Worm (Caenorhabditis elegans) whole organism, mixed stage, embryonic: Measurements from ENCODE around the gene T07E3.4.

ENCODE experiments used
- M03D4.4 ChIP-seq: sonication (generic microtip); optimal IDR thresholded peaks from 2 replicates; lab custom pipeline; 2017; ENCODE audit warnings: mild to moderate bottlenecking, missing genetic modification characterization, missing compliant biosample characterization
- bed-3 ChIP-seq: fragments of 200-800 bp; sonication (Bioruptor generic); optimal IDR thresholded peaks from 3 replicates; lab custom pipeline; 2018; ENCODE audit warnings: mild to moderate bottlenecking, missing genetic modification characterization, moderate library complexity, missing compliant biosample characterization
- blmp-1 ChIP-seq: fragments of 150-350 bp; optimal IDR thresholded peaks from 2 replicates; lab custom pipeline; 2014; ENCODE audit warnings: missing biosample characterization, missing genetic modification characterization
- ceh-39 ChIP-seq: fragments of 150-350 bp; optimal IDR thresholded peaks from 2 replicates; lab custom pipeline; 2014; ENCODE audit warnings: missing biosample characterization, missing genetic modification characterization
- ceh-43 ChIP-seq: fragments of 200-800 bp; sonication (Bioruptor generic); optimal IDR thresholded peaks from 2 replicates; lab custom pipeline; 2018; ENCODE audit warnings: mild to moderate bottlenecking, missing genetic modification characterization, moderate library complexity, missing compliant biosample characterization
- ces-1 ChIP-seq: fragments of 150-350 bp; optimal IDR thresholded peaks from 2 replicates; lab custom pipeline; 2014; ENCODE audit warnings: missing biosample characterization, missing genetic modification reagents, missing genetic modification characterization
- cnd-1 ChIP-seq: fragments of 200-800 bp; sonication (Bioruptor generic); optimal IDR thresholded peaks from 2 replicates; lab custom pipeline; 2018; ENCODE audit warnings: mild to moderate bottlenecking, missing genetic modification characterization, missing compliant biosample characterization
- drap-1 ChIP-seq: fragments of 200-800 bp; sonication (Bioruptor generic); optimal IDR thresholded peaks from 3 replicates; lab custom pipeline; 2018; ENCODE audit warnings: mild to moderate bottlenecking, missing genetic modification characterization, missing compliant biosample characterization
- elt-1 ChIP-seq: sonication (generic microtip); optimal IDR thresholded peaks from 2 replicates; lab custom pipeline; 2017; ENCODE audit warnings: missing genetic modification characterization, mild to moderate bottlenecking, missing compliant biosample characterization, antibody characterized with exemption, moderate library complexity, borderline replicate concordance; ENCODE audit not compliant: insufficient read depth
- elt-3 ChIP-seq: fragments of 150-350 bp; optimal IDR thresholded peaks from 2 replicates; lab custom pipeline; 2014; ENCODE audit warnings: missing biosample characterization, missing genetic modification characterization
- flh-1 ChIP-seq: fragments of 200-800 bp; sonication (Bioruptor generic); optimal IDR thresholded peaks from 2 replicates; lab custom pipeline; 2018; ENCODE audit warnings: mild to moderate bottlenecking, missing genetic modification characterization, moderate library complexity, missing compliant biosample characterization
- ham-2 ChIP-seq: fragments of 200-800 bp; sonication (Bioruptor generic); optimal IDR thresholded peaks from 2 replicates; lab custom pipeline; 2018; ENCODE audit warnings: mild to moderate bottlenecking, missing genetic modification characterization, missing compliant biosample characterization
- hlh-1 ChIP-seq: fragments of 150-350 bp; optimal IDR thresholded peaks from 2 replicates; lab custom pipeline; 2014; ENCODE audit warnings: missing biosample characterization, missing genetic modification reagents, missing genetic modification characterization
- lin-13 ChIP-seq: fragments of 150-350 bp; optimal IDR thresholded peaks from 2 replicates; lab custom pipeline; 2014; ENCODE audit warnings: missing biosample characterization, missing genetic modification characterization
- lin-32 ChIP-seq: fragments of 200-800 bp; sonication (Bioruptor generic); optimal IDR thresholded peaks from 2 replicates; lab custom pipeline; 2018; ENCODE audit warnings: mild to moderate bottlenecking, missing genetic modification characterization, missing compliant biosample characterization
- lsy-2 ChIP-seq: fragments of 150-350 bp; optimal IDR thresholded peaks from 2 replicates; lab custom pipeline; 2014; ENCODE audit warnings: missing biosample characterization, missing genetic modification characterization
- mab-5 ChIP-seq: fragments of 150-350 bp; optimal IDR thresholded peaks from 2 replicates; lab custom pipeline; 2014; ENCODE audit warnings: missing biosample characterization, missing genetic modification characterization
- mep-1 ChIP-seq: fragments of 150-350 bp; optimal IDR thresholded peaks from 2 replicates; lab custom pipeline; 2017; ENCODE audit warnings: missing biosample characterization, missing genetic modification reagents, missing genetic modification characterization, inconsistent platforms
- mls-2 ChIP-seq: sonication (generic microtip); optimal IDR thresholded peaks from 2 replicates; lab custom pipeline; 2016; ENCODE audit warnings: mild to moderate bottlenecking, missing genetic modification characterization, moderate library complexity, missing compliant biosample characterization
- nhr-12 ChIP-seq: fragments of 150-350 bp; optimal IDR thresholded peaks from 2 replicates; lab custom pipeline; 2014; ENCODE audit warnings: missing biosample characterization, missing genetic modification characterization
- nhr-2 ChIP-seq: fragments of 150-350 bp; optimal IDR thresholded peaks from 2 replicates; lab custom pipeline; 2014; ENCODE audit warnings: missing biosample characterization, missing genetic modification characterization
- nhr-237 ChIP-seq: fragments of 150-350 bp; optimal IDR thresholded peaks from 2 replicates; lab custom pipeline; 2014; ENCODE audit warnings: missing biosample characterization, missing genetic modification characterization
- nhr-28 ChIP-seq: fragments of 150-350 bp; optimal IDR thresholded peaks from 2 replicates; lab custom pipeline; 2014; ENCODE audit warnings: missing biosample characterization, missing genetic modification characterization
- nhr-76 ChIP-seq: sonication (generic microtip); optimal IDR thresholded peaks from 2 replicates; lab custom pipeline; 2017; ENCODE audit warnings: missing biosample characterization, missing genetic modification characterization
- pha-4 ChIP-seq: fragments of 150-350 bp; optimal IDR thresholded peaks from 2 replicates; lab custom pipeline; 2018; ENCODE audit warnings: missing biosample characterization, missing genetic modification reagents, missing genetic modification characterization
- sem-2 ChIP-seq: fragments of 200-800 bp; sonication (Bioruptor generic); optimal IDR thresholded peaks from 2 replicates; lab custom pipeline; 2018; ENCODE audit warnings: mild to moderate bottlenecking, missing genetic modification characterization, missing compliant biosample characterization
- sptf-1 ChIP-seq: sonication (generic microtip); optimal IDR thresholded peaks from 2 replicates; lab custom pipeline; 2017; ENCODE audit warnings: mild to moderate bottlenecking, missing genetic modification characterization, moderate library complexity, missing compliant biosample characterization
- tbx-8 ChIP-seq: fragments of 200-800 bp; sonication (Bioruptor generic); optimal IDR thresholded peaks from 2 replicates; lab custom pipeline; 2018; ENCODE audit warnings: mild to moderate bottlenecking, missing genetic modification characterization, moderate library complexity, missing compliant biosample characterization
- unc-120 ChIP-seq: sonication (generic microtip); optimal IDR thresholded peaks from 2 replicates; lab custom pipeline; 2017; ENCODE audit warnings: missing genetic modification characterization, missing compliant biosample characterization; ENCODE audit not compliant: poor library complexity, severe bottlenecking
- unc-39 ChIP-seq: fragments of 150-350 bp; optimal IDR thresholded peaks from 2 replicates; lab custom pipeline; 2014; ENCODE audit warnings: missing biosample characterization, missing genetic modification characterization
- unc-62 ChIP-seq: fragments of 150-350 bp; optimal IDR thresholded peaks from 2 replicates; lab custom pipeline; 2014; ENCODE audit warnings: missing biosample characterization, missing genetic modification reagents, missing genetic modification characterization
- zip-8 ChIP-seq: fragments of 150-350 bp; optimal IDR thresholded peaks from 2 replicates; lab custom pipeline; 2014; ENCODE audit warnings: missing biosample characterization, missing genetic modification characterization
- ztf-11 ChIP-seq: fragments of 150-350 bp; optimal IDR thresholded peaks from 2 replicates; lab custom pipeline; 2014; ENCODE audit warnings: missing biosample characterization, missing genetic modification characterization

The T07E3.4 gene

DNA sequence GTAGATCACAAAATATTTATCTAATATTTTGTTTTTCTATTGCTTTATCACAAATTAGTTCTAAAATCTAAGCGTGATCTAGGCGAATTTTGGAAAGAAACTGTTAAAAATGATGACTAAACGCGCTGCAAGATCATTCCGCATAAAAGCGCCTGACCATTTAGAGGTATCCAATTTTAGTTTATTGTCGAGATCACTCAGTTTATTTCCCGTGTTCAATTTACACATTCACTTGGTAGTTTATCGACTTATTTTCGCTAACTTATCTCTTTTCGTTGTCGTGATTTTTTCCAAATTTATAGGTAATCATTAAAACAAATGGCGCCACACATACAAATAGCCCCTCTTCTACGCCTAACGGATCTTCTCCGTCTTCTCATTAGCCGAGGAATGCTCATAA, 8.6 kb downstream of the T07E3.4 start, which contains the start of gene T07E3.2:
Gene T07E3.2, plus strand, starts transcription at position 301 of the 400 bp plus-strand sequence.
- no peak for TF ChIP-seq mep-1 (tag; lab: Kevin White, UChicago)
- TF ChIP-seq blmp-1, result no peak
- TF ChIP-seq nhr-2 (tag; lab: Kevin White, UChicago), result no peak
- TF ChIP-seq unc-120, result no peak
- TF ChIP-seq elt-1 (tag; lab: Kevin White, UChicago), result no peak
- no peak for TF ChIP-seq ceh-43 (GFP tag; lab: Kevin White, UChicago)
- no peak for TF ChIP-seq lin-32
- TF ChIP-seq nhr-76, result no peak
- no peak for TF ChIP-seq zip-8 (tag; lab: Kevin White, UChicago)
- no peak for TF ChIP-seq ces-1 (GFP tag; lab: Kevin White, UChicago)
- no peak for TF ChIP-seq nhr-237
- no peak for TF ChIP-seq unc-62
- no peak for TF ChIP-seq mls-2 (tag; lab: Kevin White, UChicago)
- no peak for TF ChIP-seq cnd-1 (tag; lab: Kevin White, UChicago)

DNA sequence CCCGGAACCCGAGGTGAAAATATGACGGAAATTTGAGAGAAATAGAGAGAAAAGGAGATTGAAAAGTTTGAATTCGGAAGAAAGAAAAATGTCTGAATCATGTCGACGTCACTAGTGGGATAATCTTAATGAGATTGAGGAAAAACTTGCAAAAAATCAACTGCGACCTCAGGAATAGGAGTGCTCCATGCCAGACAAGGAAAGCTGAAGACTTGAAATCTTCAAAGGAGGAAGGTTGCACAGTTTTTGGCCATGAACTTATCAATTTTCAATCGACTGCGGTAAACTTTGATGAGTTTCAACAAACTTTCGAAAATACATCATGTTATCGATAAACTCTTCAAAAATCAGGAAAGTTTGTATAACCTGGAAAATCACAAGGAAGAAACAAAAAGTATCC, 14.6 kb downstream of the T07E3.4 start, which contains the start of gene pdf-1:
Gene pdf-1, minus strand, starts transcription at position 101 of the 400 bp plus-strand sequence.
- TF ChIP-seq mls-2 (tag; lab: Kevin White, UChicago) (no peak), ham-2 (GFP tag; lab: Kevin White, UChicago) (no peak), nhr-12 (tag; lab: Kevin White, UChicago) (no peak), bed-3 (GFP tag; lab: Kevin White, UChicago) (no peak), ceh-43 (GFP tag; lab: Kevin White, UChicago) (no peak), cnd-1 (tag; lab: Kevin White, UChicago) (no peak), nhr-237 (no peak), hlh-1 (tag; lab: Kevin White, UChicago) (no peak), unc-120 (no peak), blmp-1 (no peak), elt-1 (tag; lab: Kevin White, UChicago) (no peak), elt-3 (tag; lab: Kevin White, UChicago) (no peak), sptf-1 (no peak), ztf-11 (tag; lab: Kevin White, UChicago) (no peak), drap-1 (no peak), unc-39 (no peak), lin-13 (tag; lab: Kevin White, UChicago) (no peak), nhr-28 (tag; lab: Kevin White, UChicago) (no peak), mep-1 (tag; lab: Kevin White, UChicago) (no peak), zip-8 (tag; lab: Kevin White, UChicago) (no peak)

DNA sequence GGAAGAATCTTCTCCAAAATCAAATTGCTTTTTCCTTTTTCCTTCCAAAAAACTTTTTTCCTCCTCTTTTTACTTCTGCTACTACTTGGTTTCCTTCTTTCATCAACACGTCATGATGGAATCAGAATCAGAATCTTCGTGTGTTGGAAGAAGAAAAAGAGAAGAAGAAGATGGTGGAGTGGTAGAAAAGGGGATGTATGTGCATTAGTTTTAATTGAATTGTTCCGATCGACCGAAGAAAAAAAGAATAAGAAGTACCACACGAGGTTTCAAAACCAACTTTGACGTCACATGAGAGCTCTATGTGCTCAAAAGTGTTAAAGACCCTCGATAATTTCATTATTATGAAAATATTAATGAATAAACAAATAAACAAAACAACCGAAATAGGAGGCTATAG, 17.0 kb downstream of the T07E3.4 start:
- TF ChIP-seq ces-1 (GFP tag; lab: Kevin White, UChicago) (peak; percentile 43), lsy-2 (tag; lab: Kevin White, UChicago) (no peak), bed-3 (GFP tag; lab: Kevin White, UChicago) (no peak), lin-13 (tag; lab: Kevin White, UChicago) (no peak), nhr-76 (no peak)

DNA sequence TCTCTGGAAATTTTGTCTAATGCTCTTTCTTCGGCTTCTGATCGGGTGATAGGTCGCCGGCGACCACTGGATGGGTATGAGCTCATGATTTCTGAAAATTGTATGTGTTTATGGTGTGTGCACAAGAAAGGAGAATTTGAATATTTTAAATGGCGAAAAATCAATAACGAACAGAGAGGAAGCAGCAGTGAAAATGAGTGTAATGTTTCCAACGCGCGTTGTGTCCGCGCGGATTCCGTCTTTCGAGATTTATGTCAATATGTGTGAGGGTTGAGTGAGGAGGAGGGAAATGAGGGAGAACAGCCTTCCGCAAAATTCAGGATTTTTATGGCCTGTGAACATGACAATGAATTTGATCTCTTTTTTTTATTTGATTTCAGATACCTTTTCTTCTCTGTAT, 30.9 kb downstream of the T07E3.4 start, which contains the start of gene flap-1:
Gene flap-1, minus strand, starts transcription at position 101 of the 400 bp plus-strand sequence.
- TF ChIP-seq M03D4.4 (tag; lab: Kevin White, UChicago), result no peak
- TF ChIP-seq pha-4, result peak; percentile 41
- no peak for TF ChIP-seq unc-120
- peak; percentile 38 for TF ChIP-seq hlh-1 (tag; lab: Kevin White, UChicago)

DNA sequence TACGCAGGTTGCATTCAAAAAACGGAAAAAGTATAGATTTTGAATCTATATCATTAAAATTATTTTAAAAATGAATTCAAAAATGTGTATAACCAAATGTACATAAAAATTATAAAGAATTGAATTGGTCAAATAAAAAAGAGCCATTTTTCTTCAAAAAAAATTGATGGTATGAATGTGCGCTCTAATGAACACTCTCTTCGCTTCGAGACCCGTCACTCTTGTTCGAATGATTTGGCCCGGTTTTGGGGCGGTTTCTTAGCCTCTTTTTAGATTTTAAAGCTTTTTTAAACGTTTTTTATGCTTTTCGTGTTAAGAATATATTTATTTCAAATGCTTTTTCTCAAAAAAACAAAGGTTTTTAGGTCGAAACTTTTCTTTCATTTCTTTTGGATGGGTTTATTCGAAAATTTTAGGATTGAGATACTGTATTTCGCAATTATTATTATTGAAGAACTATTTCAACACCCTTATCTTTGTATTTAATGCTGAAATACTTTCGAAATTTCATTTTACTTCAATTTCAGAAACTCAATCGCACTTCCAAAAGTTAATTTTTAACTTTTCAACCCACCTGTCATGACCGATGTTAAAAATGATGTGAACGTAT, 31.8 kb downstream of the T07E3.4 start, which contains the start of gene inf-1:
Gene inf-1, plus strand, starts transcription at position 577 of the 610 bp plus-strand sequence.
- TF ChIP-seq lsy-2 (tag; lab: Kevin White, UChicago) (peak; percentile 52), mab-5 (tag; lab: Kevin White, UChicago) (no peak), nhr-237 (peak; percentile 28)

DNA sequence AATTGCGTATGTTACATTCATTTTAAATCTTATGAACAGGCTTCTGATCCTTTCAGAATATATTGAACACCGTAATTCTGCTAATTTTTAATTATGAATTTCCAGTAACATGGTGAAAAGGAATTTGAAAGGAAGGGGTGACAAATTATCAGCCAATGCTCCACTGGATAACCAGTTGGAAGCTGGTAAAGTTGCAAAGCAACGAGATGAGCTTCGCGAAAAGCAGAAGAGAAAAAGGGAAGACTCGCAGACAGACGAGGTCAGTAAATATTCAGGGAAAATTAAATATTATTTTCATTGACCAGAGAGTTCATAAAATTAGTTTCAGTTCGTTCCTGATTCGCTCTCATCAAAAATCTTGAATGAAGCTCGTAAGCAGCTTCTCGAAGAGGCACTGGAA, 34.1 kb downstream of the T07E3.4 start, which contains the start of gene byn-1:
Gene byn-1, plus strand, starts transcription at position 106 of the 400 bp plus-strand sequence.
- TF ChIP-seq nhr-76 (no peak), sem-2 (GFP tag; lab: Kevin White, UChicago) (no peak), elt-3 (tag; lab: Kevin White, UChicago) (no peak), tbx-8 (no peak), hlh-1 (tag; lab: Kevin White, UChicago) (no peak), unc-62 (no peak), nhr-237 (no peak), ceh-39 (tag; lab: Kevin White, UChicago) (no peak), flh-1 (GFP tag; lab: Kevin White, UChicago) (no peak), nhr-28 (tag; lab: Kevin White, UChicago) (no peak), nhr-2 (tag; lab: Kevin White, UChicago) (no peak), ham-2 (GFP tag; lab: Kevin White, UChicago) (no peak), elt-1 (tag; lab: Kevin White, UChicago) (no peak)
- TF ChIP-seq, all 35 proteins: peak for 0
